Worm (Caenorhabditis elegans): ENCODE measurements around the gene C45H4.14.

DNA sequence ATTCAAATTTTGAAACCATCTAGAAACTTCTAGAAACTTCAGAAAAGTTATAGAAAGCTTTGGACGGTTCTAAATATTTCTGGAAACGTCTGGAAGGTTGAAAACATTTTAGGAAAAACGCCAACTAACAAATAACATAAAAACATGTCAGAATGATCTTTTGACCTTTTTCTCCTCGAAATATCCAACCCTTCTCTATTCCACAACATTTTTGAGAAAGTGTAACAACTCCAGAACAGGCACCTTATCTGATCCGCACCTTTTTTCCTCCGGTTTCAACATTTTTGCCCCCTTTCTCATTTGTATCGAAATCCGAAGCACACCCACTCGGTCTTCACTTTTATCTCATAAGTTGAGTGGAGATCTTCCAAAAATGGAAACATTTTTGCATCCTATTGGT is 48.9 kb downstream of the C45H4.14 start, which contains the start of gene F22F7.3:
- TF ChIP-seq nhr-76 (tag; optimal IDR thresholded peaks at IDR 0.05) (no peak), lsy-2 (tag; optimal IDR thresholded peaks at IDR 0.05) (no peak), ztf-11 (tag; optimal IDR thresholded peaks at IDR 0.05) (no peak), lin-13 (tag; optimal IDR thresholded peaks at IDR 0.05) (no peak)
